Fruit fly (Drosophila melanogaster) whole organism, larva: ENCODE data around the gene CG2182.

Source experiments
- noc ChIP-seq: fragments of 200-800 bp; sonication (Bioruptor generic); optimal IDR thresholded peaks from 3 replicates; lab custom pipeline; 2019; ENCODE audit warnings: missing biosample characterization, mild to moderate bottlenecking, missing genetic modification characterization, moderate library complexity

Gene CG2182

DNA sequence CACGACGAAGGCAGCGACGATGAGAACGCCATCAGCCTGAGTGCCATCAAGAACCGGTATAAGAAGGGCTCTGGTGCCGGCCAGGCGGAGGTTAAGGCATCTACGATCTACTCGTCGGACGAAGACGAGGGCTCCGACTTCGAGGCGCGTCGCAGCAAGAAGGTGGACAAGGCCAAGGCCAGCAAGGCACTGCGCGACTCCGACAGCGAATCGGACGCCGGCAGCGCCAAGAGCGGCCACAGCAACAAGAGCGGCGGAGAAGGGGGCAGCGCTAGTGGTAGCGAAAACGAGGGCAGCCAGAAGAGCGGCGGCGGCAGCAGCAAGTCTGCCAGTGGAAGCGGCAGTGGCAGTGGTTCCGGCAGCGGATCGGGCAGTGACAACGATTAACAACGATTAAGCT lies 44.2 kb downstream of the CG2182 start:
- no peak for TF ChIP-seq noc

DNA sequence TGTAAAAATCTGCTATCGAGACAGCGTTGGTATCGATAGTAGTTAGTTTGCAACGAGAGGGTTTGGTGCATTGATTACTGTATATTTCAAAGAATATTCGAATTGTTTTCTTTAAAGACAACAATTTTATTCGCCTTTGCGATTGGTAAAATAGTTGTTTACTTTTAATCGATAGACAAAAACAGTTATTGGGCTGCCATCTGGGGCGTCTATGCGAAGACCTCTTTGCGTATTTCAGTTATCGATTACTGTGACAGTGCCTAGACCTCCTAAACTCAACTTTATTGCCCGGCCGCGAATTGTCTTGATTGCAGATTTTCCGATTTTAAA lies 46.6 kb downstream of the CG2182 start, which contains the start of gene Atu:
Gene Atu (plus strand): TSS at position 245 of the 330 bp plus-strand sequence.
- TF ChIP-seq noc = no peak

DNA sequence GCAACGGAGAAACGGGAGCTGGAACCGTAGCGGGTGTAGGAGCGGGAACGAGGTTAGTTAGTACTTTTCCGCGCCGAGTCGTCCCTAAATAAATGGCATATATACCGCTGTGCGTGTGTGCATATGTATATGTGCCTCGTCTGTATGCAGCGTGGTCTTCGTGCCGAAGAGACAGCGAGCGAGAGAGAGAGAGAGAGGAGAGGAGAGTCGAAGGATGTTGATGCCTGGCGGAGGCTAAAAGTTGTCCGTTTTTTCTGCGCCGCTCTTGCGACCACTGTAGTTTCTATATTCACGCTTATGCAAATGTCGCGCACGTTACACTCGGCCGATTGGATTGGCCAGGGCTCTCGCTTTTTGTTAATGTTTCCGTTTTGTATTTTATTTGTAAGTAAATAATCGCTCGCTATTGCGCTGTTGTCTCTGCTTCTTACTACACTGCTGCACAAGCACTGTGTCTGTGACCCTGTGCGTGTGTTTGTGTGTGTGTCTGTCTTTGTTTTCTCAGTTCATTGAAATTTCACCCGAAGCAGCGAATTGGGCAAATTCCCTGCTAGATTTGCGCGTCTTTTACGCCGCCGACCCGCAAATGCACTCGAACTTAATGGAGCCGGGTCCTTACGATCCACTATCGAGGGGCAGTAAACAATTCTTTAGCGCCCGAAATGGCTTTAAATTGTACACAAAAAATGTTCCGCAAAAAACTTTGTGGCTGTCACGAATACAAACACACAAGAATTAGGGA lies 47.2 kb downstream of the CG2182 start, which contains the start of gene Rga:
Gene Rga (minus strand): TSS at position 741 of the 742 bp plus-strand sequence.
- TF ChIP-seq noc = no peak

DNA sequence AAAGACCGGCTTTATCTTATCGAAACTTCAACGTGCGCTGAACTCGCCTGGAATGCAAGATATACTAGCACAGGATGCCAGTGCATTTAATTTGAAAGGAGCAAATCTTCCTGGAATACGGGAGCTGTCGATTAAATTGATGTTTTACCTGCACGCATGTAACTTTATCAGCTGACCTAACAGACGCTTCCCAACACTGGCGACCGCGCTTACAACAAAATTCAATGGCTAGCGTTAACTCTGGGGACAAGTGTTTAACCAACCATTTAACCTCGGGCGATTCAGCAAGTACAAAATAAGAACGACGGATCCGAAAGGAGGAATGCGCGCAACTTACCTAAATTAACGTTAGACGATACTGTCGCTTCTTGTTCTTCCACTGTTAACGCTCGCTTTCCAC lies 48.0 kb downstream of the CG2182 start:
- TF ChIP-seq noc = no peak

DNA sequence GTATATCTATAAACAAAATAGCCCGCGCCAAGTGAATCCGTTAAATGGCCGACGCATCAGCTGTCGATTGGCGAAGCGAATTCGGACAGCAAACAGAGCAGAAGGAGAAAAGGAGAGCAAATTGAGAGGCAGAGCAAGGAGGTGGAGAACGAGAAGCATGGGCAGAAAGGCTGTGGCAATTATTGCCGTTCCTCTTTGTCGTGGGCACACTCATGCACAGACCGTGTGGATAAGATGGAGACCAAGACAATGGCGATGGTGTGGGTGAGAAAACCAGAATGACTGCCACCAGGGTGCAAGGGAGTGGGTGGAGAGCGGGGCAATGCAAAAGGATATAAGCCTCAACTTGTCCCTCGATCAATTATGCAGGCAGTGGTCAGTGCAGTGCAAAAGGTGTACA lies 48.5 kb downstream of the CG2182 start:
- TF ChIP-seq noc = no peak

DNA sequence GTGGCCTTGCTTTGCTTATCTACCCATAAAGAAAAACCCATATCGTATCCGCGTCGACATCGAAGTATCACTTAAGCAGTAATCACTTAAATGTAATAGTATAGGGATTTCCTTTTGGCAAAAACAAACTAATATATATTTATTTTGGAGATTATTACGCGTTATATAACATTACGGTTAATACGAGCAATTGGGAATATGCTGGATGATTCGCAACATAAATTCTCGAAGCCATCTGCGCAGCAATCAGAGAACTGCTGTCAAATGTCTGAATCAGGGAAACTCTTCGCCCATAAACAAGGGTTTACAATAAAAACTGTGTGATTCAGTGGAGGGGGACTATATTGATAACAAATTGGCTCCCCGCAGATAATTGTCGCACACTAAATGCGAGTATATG lies 49.1 kb downstream of the CG2182 start:
- no peak for TF ChIP-seq noc

DNA sequence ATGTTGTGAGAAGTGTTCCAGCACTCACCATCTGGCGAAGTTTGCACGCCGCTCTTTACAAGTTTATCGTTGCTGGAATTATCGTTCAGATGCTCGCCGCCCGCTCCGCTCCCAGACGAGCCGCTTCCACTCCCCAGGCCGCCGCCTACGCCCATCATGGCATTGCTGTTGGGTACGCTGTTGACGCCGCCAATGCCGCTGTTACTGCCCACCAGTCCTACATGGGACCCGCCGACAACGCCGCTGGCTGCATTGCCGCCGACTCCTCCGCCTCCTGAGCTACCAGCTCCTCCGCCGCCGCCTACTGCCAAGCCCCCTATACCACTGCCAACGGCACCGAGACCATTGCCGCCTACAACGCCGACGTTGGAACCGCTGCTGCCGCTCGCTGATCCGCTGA lies 51.3 kb downstream of the CG2182 start:
- TF ChIP-seq noc = no peak

DNA sequence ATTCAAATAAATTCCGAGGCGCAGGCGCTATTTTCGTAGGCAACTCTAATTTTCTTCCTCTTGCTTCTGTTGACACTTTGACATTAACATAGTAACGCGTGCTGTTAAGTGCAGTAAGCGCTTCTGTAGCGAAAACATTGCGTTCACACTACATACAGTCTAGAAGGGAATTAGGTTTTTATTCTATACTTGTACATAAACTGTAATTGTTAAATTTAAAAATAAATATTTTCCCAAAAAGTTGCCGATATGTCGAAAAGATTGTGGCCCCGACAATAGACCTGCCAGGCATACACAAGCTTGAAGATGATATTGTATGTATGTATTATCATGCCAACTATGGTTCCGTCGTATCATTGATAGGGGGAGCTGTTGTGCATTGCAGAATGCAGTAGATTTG lies 53.2 kb downstream of the CG2182 start, which contains the start of gene asl:
Gene asl (minus strand): TSS at position 67 of the 400 bp plus-strand sequence.
- TF ChIP-seq noc = no peak
